Worm (Caenorhabditis elegans) whole organism, young adult: ENCODE data around the gene popl-1.
A peak's percentile ranks its signal among the peaks of the same experiment; 100 is the strongest.

Experiments
- B0336.3 ChIP-seq: fragments of 200-800 bp; sonication (Bioruptor generic); IDR thresholded peaks from 2 replicates; pipeline ENCODE4 v1.3.6; 2022; ENCODE audit warnings: missing genetic modification characterization, missing compliant biosample characterization
- C06A6.2 ChIP-seq: fragments of 200-800 bp; sonication (Bioruptor generic); conservative IDR thresholded peaks from 2 replicates; pipeline ENCODE4 v1.3.6; 2022; ENCODE audit warnings: missing genetic modification characterization, missing compliant biosample characterization
- F10E7.11 ChIP-seq: sonication (generic microtip); optimal IDR thresholded peaks from 2 replicates; lab custom pipeline; 2017; ENCODE audit warnings: mild to moderate bottlenecking, missing genetic modification characterization, moderate library complexity, missing compliant biosample characterization
- F37B4.10 ChIP-seq: fragments of 200-800 bp; sonication (Bioruptor generic); IDR thresholded peaks from 2 replicates; pipeline ENCODE4 v1.3.6; 2022; ENCODE audit warnings: missing genetic modification characterization, missing compliant biosample characterization
- F49E8.2 ChIP-seq: sonication (generic microtip); optimal IDR thresholded peaks from 3 replicates; lab custom pipeline; 2017; ENCODE audit warnings: missing genetic modification characterization, mild to moderate bottlenecking, missing compliant biosample characterization, antibody characterized with exemption, moderate library complexity; ENCODE audit not compliant: insufficient read depth
- T07F8.4 ChIP-seq: sonication (generic microtip); optimal IDR thresholded peaks from 2 replicates; lab custom pipeline; 2016; ENCODE audit warnings: mild to moderate bottlenecking, missing genetic modification characterization, moderate library complexity, missing compliant biosample characterization
- Y53G8AR.9 ChIP-seq: fragments of 200-800 bp; sonication (Bioruptor generic); conservative IDR thresholded peaks from 2 replicates; pipeline ENCODE4 v1.3.6; 2022; ENCODE audit warnings: missing genetic modification reagents, missing genetic modification characterization, missing compliant biosample characterization
- Y56A3A.18 ChIP-seq: fragments of 200-800 bp; sonication (Bioruptor generic); IDR thresholded peaks from 2 replicates; pipeline ENCODE4 v1.3.6; 2022; ENCODE audit warnings: missing genetic modification reagents, missing genetic modification characterization, missing compliant biosample characterization
- Y67H2A.10 ChIP-seq: fragments of 200-800 bp; sonication (Bioruptor generic); conservative IDR thresholded peaks from 2 replicates; pipeline ENCODE4 v1.3.6; 2022; ENCODE audit warnings: missing genetic modification reagents, missing genetic modification characterization, missing compliant biosample characterization
- Y95B8A.8 ChIP-seq: fragments of 200-800 bp; sonication (Bioruptor generic); IDR thresholded peaks from 2 replicates; pipeline ENCODE4 v1.3.6; 2022; ENCODE audit warnings: missing genetic modification reagents, missing genetic modification characterization, missing compliant biosample characterization
- ZK185.1 ChIP-seq: sonication (generic microtip); optimal IDR thresholded peaks from 2 replicates; lab custom pipeline; 2016; ENCODE audit warnings: mild to moderate bottlenecking, missing genetic modification characterization, missing compliant biosample characterization; ENCODE audit not compliant: poor library complexity, severe bottlenecking
- akir-1 ChIP-seq: fragments of 200-800 bp; sonication (Bioruptor generic); optimal IDR thresholded peaks from 2 replicates; lab custom pipeline; 2018; ENCODE audit warnings: mild to moderate bottlenecking, missing genetic modification characterization, moderate library complexity, missing compliant biosample characterization
- atf-7 ChIP-seq: sonication (generic microtip); optimal IDR thresholded peaks from 2 replicates; lab custom pipeline; 2017; ENCODE audit warnings: mild to moderate bottlenecking, missing genetic modification characterization, missing compliant biosample characterization
- bed-1 ChIP-seq: fragments of 200-800 bp; sonication (Bioruptor generic); IDR thresholded peaks from 2 replicates; pipeline ENCODE4 v1.3.6; 2022; ENCODE audit warnings: missing genetic modification reagents, missing genetic modification characterization, missing compliant biosample characterization
- cebp-2 ChIP-seq: fragments of 200-800 bp; sonication (Bioruptor generic); IDR thresholded peaks from 2 replicates; pipeline ENCODE4 v1.3.6; 2022; ENCODE audit warnings: missing genetic modification characterization, missing compliant biosample characterization
- ceh-100 ChIP-seq: fragments of 200-800 bp; sonication (Bioruptor generic); IDR thresholded peaks from 2 replicates; pipeline ENCODE4 v1.3.6; 2022; ENCODE audit warnings: missing genetic modification reagents, missing genetic modification characterization, missing compliant biosample characterization
- ceh-91 ChIP-seq: fragments of 200-800 bp; sonication (Bioruptor generic); IDR thresholded peaks from 2 replicates; pipeline ENCODE4 v1.3.6; 2022; ENCODE audit warnings: missing genetic modification reagents, missing genetic modification characterization, missing compliant biosample characterization
- chd-7 ChIP-seq: sonication (generic microtip); optimal IDR thresholded peaks from 2 replicates; lab custom pipeline; 2016; ENCODE audit warnings: mild to moderate bottlenecking, missing genetic modification characterization, moderate library complexity, missing compliant biosample characterization
- efl-1 ChIP-seq: fragments of 150-350 bp; optimal IDR thresholded peaks from 2 replicates; lab custom pipeline; 2014; ENCODE audit warnings: missing biosample characterization, missing genetic modification reagents, missing genetic modification characterization
- egl-44 ChIP-seq: fragments of 200-800 bp; sonication (Bioruptor generic); IDR thresholded peaks from 2 replicates; pipeline ENCODE4 v1.3.6; 2022; ENCODE audit warnings: missing genetic modification reagents, missing genetic modification characterization, missing compliant biosample characterization
- egrh-3 ChIP-seq: fragments of 200-800 bp; sonication (Bioruptor generic); IDR thresholded peaks from 2 replicates; pipeline ENCODE4 v1.3.6; 2022; ENCODE audit warnings: missing genetic modification reagents, missing genetic modification characterization, missing compliant biosample characterization
- ets-4 ChIP-seq: fragments of 200-800 bp; sonication (Bioruptor generic); optimal IDR thresholded peaks from 2 replicates; lab custom pipeline; 2018; ENCODE audit warnings: mild to moderate bottlenecking, missing genetic modification characterization, missing compliant biosample characterization
- fkh-3 ChIP-seq: sonication (generic microtip); optimal IDR thresholded peaks from 2 replicates; lab custom pipeline; 2016; ENCODE audit warnings: mild to moderate bottlenecking, missing genetic modification characterization, missing compliant biosample characterization
- hmg-1.2 ChIP-seq: fragments of 200-800 bp; sonication (Bioruptor generic); IDR thresholded peaks from 2 replicates; pipeline ENCODE4 v1.3.6; 2022; ENCODE audit warnings: missing genetic modification reagents, missing genetic modification characterization, missing compliant biosample characterization
- hmg-20 ChIP-seq: fragments of 200-800 bp; sonication (Bioruptor generic); IDR thresholded peaks from 2 replicates; pipeline ENCODE4 v1.3.6; 2022; ENCODE audit warnings: missing genetic modification reagents, missing genetic modification characterization, missing compliant biosample characterization
- lag-1 ChIP-seq: fragments of 200-800 bp; sonication (Bioruptor generic); IDR thresholded peaks from 2 replicates; pipeline ENCODE4 v1.3.6; 2022; ENCODE audit warnings: missing genetic modification reagents, missing genetic modification characterization, missing compliant biosample characterization
- let-607 ChIP-seq, 2 experiments: fragments of 200-800 bp in 1 of 2; sonication (Bioruptor generic) in 1 of 2; sonication (generic microtip) in 1 of 2; optimal IDR thresholded peaks; 2 replicates each; lab custom pipeline; 2016 to 2018; ENCODE audit warnings: mild to moderate bottlenecking in 2 of 2, missing compliant biosample characterization in 2 of 2, missing genetic modification characterization in 2 of 2, moderate library complexity in 2 of 2, missing genotype in 1 of 2
- lin-35 ChIP-seq, 3 experiments: fragments of 150-350 bp in 2 of 3; sonication (generic microtip) in 1 of 3; optimal IDR thresholded peaks; 2 replicates each; lab custom pipeline; 2014 to 2018; ENCODE audit warnings: missing biosample characterization in 3 of 3, missing genetic modification characterization in 3 of 3, missing genetic modification reagents in 3 of 3
- lin-40 ChIP-seq: sonication (generic microtip); optimal IDR thresholded peaks from 2 replicates; lab custom pipeline; 2016; ENCODE audit warnings: missing genetic modification characterization, mild to moderate bottlenecking, missing compliant biosample characterization, missing genotype, missing genetic modification reagents
- lsl-1 ChIP-seq: fragments of 200-800 bp; sonication (Bioruptor generic); optimal IDR thresholded peaks from 2 replicates; lab custom pipeline; 2018; ENCODE audit warnings: mild to moderate bottlenecking, missing genetic modification characterization, moderate library complexity, missing compliant biosample characterization
- lsy-27 ChIP-seq: sonication (generic microtip); optimal IDR thresholded peaks from 2 replicates; lab custom pipeline; 2017; ENCODE audit warnings: missing genetic modification characterization, mild to moderate bottlenecking, missing compliant biosample characterization, antibody characterized with exemption, missing genotype, borderline replicate concordance; ENCODE audit not compliant: insufficient read depth
- madf-10 ChIP-seq: sonication (generic microtip); optimal IDR thresholded peaks from 2 replicates; lab custom pipeline; 2016; ENCODE audit warnings: mild to moderate bottlenecking, missing genetic modification characterization, missing compliant biosample characterization
- madf-3 ChIP-seq: fragments of 200-800 bp; sonication (Bioruptor generic); IDR thresholded peaks from 2 replicates; pipeline ENCODE4 v1.3.6; 2022; ENCODE audit warnings: missing genetic modification reagents, missing genetic modification characterization, missing compliant biosample characterization
- madf-6 ChIP-seq: fragments of 200-800 bp; sonication (Bioruptor generic); IDR thresholded peaks from 2 replicates; pipeline ENCODE4 v1.3.6; 2022; ENCODE audit warnings: missing genetic modification reagents, missing genetic modification characterization, missing compliant biosample characterization
- nfyb-1 ChIP-seq: fragments of 200-800 bp; sonication (Bioruptor generic); IDR thresholded peaks from 2 replicates; pipeline ENCODE4 v1.3.6; 2022; ENCODE audit warnings: missing genetic modification reagents, missing genetic modification characterization, missing compliant biosample characterization
- nhr-179 ChIP-seq: sonication (generic microtip); optimal IDR thresholded peaks from 2 replicates; lab custom pipeline; 2016; ENCODE audit warnings: mild to moderate bottlenecking, missing genetic modification characterization, missing compliant biosample characterization
- nhr-80 ChIP-seq: sonication (generic microtip); optimal IDR thresholded peaks from 2 replicates; lab custom pipeline; 2016; ENCODE audit warnings: missing genetic modification characterization, missing compliant biosample characterization
- nhr-90 ChIP-seq: sonication (generic microtip); optimal IDR thresholded peaks from 2 replicates; lab custom pipeline; 2016; ENCODE audit warnings: missing genotype, mild to moderate bottlenecking, missing genetic modification characterization, missing compliant biosample characterization
- rcor-1 ChIP-seq: fragments of 200-800 bp; sonication (Bioruptor generic); IDR thresholded peaks from 2 replicates; pipeline ENCODE4 v1.3.6; 2022; ENCODE audit warnings: missing genetic modification reagents, missing genetic modification characterization, missing compliant biosample characterization
- repo-1 ChIP-seq: sonication (generic microtip); optimal IDR thresholded peaks from 2 replicates; lab custom pipeline; 2017; ENCODE audit warnings: mild to moderate bottlenecking, missing genetic modification characterization, missing compliant biosample characterization
- snpc-3.4 ChIP-seq: sonication (generic microtip); optimal IDR thresholded peaks from 2 replicates; lab custom pipeline; 2017; ENCODE audit warnings: missing genetic modification characterization, mild to moderate bottlenecking, missing compliant biosample characterization, antibody characterized with exemption, moderate library complexity, missing genotype, missing genetic modification reagents
- somi-1 ChIP-seq: fragments of 200-800 bp; sonication (Bioruptor generic); optimal IDR thresholded peaks from 2 replicates; lab custom pipeline; 2018; ENCODE audit warnings: mild to moderate bottlenecking, missing genetic modification characterization, missing compliant biosample characterization
- tbp1 ChIP-seq: fragments of 200-800 bp; sonication (Bioruptor generic); optimal IDR thresholded peaks from 2 replicates; lab custom pipeline; 2018; ENCODE audit warnings: mild to moderate bottlenecking, missing genetic modification characterization, missing compliant biosample characterization
- unc-130 ChIP-seq: sonication (generic microtip); optimal IDR thresholded peaks from 2 replicates; lab custom pipeline; 2016; ENCODE audit warnings: missing genetic modification reagents, missing genetic modification characterization, missing compliant biosample characterization
- xnd-1 ChIP-seq: sonication (generic microtip); optimal IDR thresholded peaks from 2 replicates; lab custom pipeline; 2016; ENCODE audit warnings: missing genotype, missing genetic modification reagents, missing genetic modification characterization, missing compliant biosample characterization
- zfh-2 ChIP-seq: fragments of 200-800 bp; sonication (Bioruptor generic); conservative IDR thresholded peaks from 2 replicates; pipeline ENCODE4 v1.3.6; 2022; ENCODE audit warnings: missing genetic modification reagents, missing genetic modification characterization, missing compliant biosample characterization
- ztf-25 ChIP-seq: fragments of 200-800 bp; sonication (Bioruptor generic); IDR thresholded peaks from 2 replicates; pipeline ENCODE4 v1.3.6; 2022; ENCODE audit warnings: missing genetic modification reagents, missing genetic modification characterization, missing compliant biosample characterization
- ztf-6 ChIP-seq: fragments of 200-800 bp; sonication (Bioruptor generic); IDR thresholded peaks from 2 replicates; pipeline ENCODE4 v1.3.6; 2022; ENCODE audit warnings: missing genetic modification reagents, missing genetic modification characterization, missing compliant biosample characterization

The popl-1 gene

DNA sequence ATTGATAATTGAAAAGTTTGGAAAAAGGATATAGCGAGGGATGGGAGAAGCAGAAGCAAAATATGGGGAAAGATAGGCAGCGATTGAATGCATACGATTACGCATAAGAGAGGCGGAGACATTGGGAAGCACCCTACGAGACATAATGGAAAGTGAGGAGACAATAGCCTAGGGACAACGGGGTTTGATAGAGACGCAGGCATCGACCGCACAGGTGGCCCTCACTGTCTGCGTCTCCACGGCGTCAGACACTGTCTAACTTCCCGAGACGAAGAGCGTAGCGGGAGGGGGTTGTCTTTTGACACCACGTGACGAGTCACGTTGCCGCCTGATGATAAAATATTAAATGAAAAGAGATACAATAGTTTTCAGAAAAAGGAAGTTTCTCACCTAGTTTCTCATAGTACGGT lies 9.7 kb downstream of the popl-1 start (continued):
- TF ChIP-seq snpc-3.4 = no peak
- no peak for TF ChIP-seq F49E8.2 (tag; lab: Kevin White, UChicago)
- no peak for TF ChIP-seq lsl-1 (GFP tag; lab: Kevin White, UChicago)
- peak; percentile 50; the same call in 1 of the 2 replicates for TF ChIP-seq madf-6
- TF ChIP-seq zfh-2 = peak; percentile 97
- TF ChIP-seq let-607 (tag; optimal IDR thresholded peaks at IDR 0.05; lab: Kevin White, UChicago) = peak in 1 of 2 experiments; percentile 70
- TF ChIP-seq ets-4 (GFP tag; lab: Kevin White, UChicago) = peak; percentile 74
- no peak for TF ChIP-seq xnd-1 (tag; lab: Kevin White, UChicago)
- TF ChIP-seq ztf-25 (GFP tag; lab: Robert Waterston, UW) = no peak
- 0 out of 2 replicates have a peak, but pooled peaks have one; percentile 55 for TF ChIP-seq madf-3 (GFP tag; lab: Robert Waterston, UW)
- TF ChIP-seq F10E7.11 (tag; lab: Kevin White, UChicago) = no peak
- TF ChIP-seq Y56A3A.18 (GFP tag; lab: Robert Waterston, UW) = peak; percentile 60
- TF ChIP-seq nhr-179 = no peak
- peak; percentile 75 for TF ChIP-seq nhr-80 (tag; lab: Kevin White, UChicago)
- TF ChIP-seq lsy-27 (tag; lab: Kevin White, UChicago) = no peak
- TF ChIP-seq lag-1 (GFP tag; lab: Robert Waterston, UW) = no peak
- TF ChIP-seq hmg-1.2 = peak; percentile 99
- TF ChIP-seq somi-1 (GFP tag; lab: Kevin White, UChicago) = peak; percentile 88
- no peak for TF ChIP-seq cebp-2 (GFP tag; lab: Robert Waterston, UW)
- no peak for TF ChIP-seq akir-1
- TF ChIP-seq ceh-91 = no peak
- no peak for TF ChIP-seq ztf-6 (GFP tag; lab: Robert Waterston, UW)
- TF ChIP-seq C06A6.2 (GFP tag; lab: Robert Waterston, UW) = peak; percentile 86
- TF ChIP-seq B0336.3 (GFP tag; lab: Robert Waterston, UW) = peak; percentile 88
- TF ChIP-seq bed-1 (GFP tag; lab: Robert Waterston, UW) = no peak
- TF ChIP-seq Y67H2A.10 (GFP tag; lab: Robert Waterston, UW) = no peak
- peak; percentile 5 for TF ChIP-seq T07F8.4 (tag; lab: Kevin White, UChicago)
- TF ChIP-seq F37B4.10 (GFP tag; lab: Robert Waterston, UW) = no peak
- peak; percentile 85 for TF ChIP-seq atf-7 (tag; lab: Kevin White, UChicago)
- peak; percentile 63 for TF ChIP-seq tbp1
- peak; percentile 86 for TF ChIP-seq chd-7 (tag; lab: Kevin White, UChicago)
- peak; percentile 24; the same call in 1 of the 2 replicates for TF ChIP-seq hmg-20
- TF ChIP-seq repo-1 (tag; lab: Kevin White, UChicago) = peak; percentile 89
- TF ChIP-seq madf-10 (tag; lab: Kevin White, UChicago) = peak; percentile 60
- TF ChIP-seq rcor-1 (GFP tag; lab: Robert Waterston, UW) = peak; percentile 41; the same call in 1 of the 2 replicates
- peak; percentile 51 for TF ChIP-seq ceh-100 (GFP tag; lab: Robert Waterston, UW)
- no peak for TF ChIP-seq nhr-90 (tag; lab: Kevin White, UChicago)
- TF ChIP-seq nfyb-1 = peak; percentile 90
- no peak for TF ChIP-seq unc-130 (GFP tag; lab: Kevin White, UChicago)
- TF ChIP-seq ZK185.1 = peak; percentile 69
- TF ChIP-seq efl-1 (GFP tag; lab: Kevin White, UChicago) = no peak
- no peak for TF ChIP-seq fkh-3 (tag; lab: Kevin White, UChicago)
- peak; percentile 91 for TF ChIP-seq egl-44 (GFP tag; lab: Robert Waterston, UW)
- TF ChIP-seq lin-40 = peak; percentile 90
- no peak for TF ChIP-seq Y53G8AR.9 (GFP tag; lab: Robert Waterston, UW)
- TF ChIP-seq egrh-3 = no peak
- TF ChIP-seq lin-35 (GFP tag; optimal IDR thresholded peaks at IDR 0.05; lab: Kevin White, UChicago) = peak in 1 of 3 experiments; percentile 23
- peak; percentile 35; the same call in 1 of the 2 replicates for TF ChIP-seq Y95B8A.8 (GFP tag; lab: Robert Waterston, UW)
